Fruit fly (Drosophila melanogaster) S2 (cell line): Measurements from ENCODE around the gene BORCS6.

Source experiments
- CG8478 ChIP-seq: fragments of >200 bp; optimal IDR thresholded peaks from 2 replicates; lab custom pipeline; 2018
- CTCF ChIP-seq, 2 experiments: fragments of >200 bp; optimal IDR thresholded peaks; 2 replicates each; lab custom pipeline; 2018

Gene BORCS6

DNA sequence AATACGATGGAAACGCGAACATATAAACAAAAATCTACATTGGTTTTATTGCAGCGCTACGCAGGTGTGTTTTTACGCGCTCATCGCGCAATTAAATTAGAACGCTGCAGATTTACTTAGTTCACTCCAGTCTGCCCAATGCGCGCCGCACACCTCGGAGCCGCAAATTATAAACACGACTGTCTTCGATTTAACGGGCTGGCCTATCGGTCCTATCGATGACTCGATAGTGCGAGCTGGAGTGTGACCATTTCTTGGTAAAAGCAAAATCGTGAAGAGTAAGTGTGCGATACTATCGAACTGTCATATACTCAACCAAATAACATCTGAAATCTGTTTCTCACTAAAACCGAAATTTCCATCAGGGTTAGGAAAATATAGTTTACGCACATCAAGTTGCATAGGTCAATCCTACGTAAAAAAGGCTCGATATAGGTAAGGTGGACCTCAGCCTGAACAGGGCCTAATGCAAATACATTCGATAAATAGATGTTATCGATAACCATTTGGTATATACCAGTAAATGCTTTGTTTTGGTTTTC, at the start of gene BORCS6, which contains the start of gene klar:
Gene BORCS6 (plus strand): TSS at position 420 of the 542 bp plus-strand sequence.
Gene klar (minus strand): TSS at position 183 of the 542 bp plus-strand sequence.
- TF ChIP-seq CG8478 (lab: Kevin White, UChicago) (no peak), CTCF (optimal IDR thresholded peaks at IDR 0.05; lab: Kevin White, UChicago) (peak; percentile 20 to 55)

dm6 chr3L:500351-501015, 40.2 kb upstream of the BORCS6 start, which contains the start of the genes CG34267 and CG34268:
CG34267 (minus strand) TSS chr3L:500451.
CG34268 (plus strand) TSS chr3L:500965.
- TF ChIP-seq CG8478 (lab: Kevin White, UChicago) (no peak), CTCF (optimal IDR thresholded peaks at IDR 0.05; lab: Kevin White, UChicago) (no peak)

DNA sequence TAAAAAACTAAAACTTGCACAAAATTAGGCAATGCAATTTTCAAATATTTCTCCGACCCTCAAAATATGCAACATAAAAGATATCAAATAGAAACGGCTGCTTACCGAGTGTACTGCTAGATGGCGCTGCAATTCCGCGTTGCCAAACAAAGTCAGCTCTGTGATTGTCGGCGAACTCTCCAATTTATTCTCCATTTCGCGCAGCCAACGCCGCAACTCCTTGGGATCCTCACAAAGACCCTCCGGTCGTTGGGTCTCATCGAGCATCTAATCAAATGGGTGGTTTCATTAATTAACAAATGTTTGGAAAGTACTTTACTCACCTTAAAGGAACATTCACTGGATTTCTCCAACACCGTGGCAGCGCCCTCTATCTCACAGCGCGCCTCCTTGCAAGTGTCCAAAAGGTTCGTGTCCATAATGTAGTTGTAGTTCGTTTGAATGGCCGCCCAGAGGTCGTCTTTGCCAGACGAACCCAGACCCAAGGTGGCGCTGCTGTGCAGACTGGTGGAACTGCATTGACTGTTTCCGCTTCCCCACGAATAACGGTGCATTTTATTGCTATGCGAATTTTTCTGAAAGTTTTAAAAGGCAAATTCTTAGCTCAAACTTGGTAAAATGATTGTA, 34.8 kb upstream of the BORCS6 start:
- no peak for TF ChIP-seq CG8478 (lab: Kevin White, UChicago)
- peak; percentile 99 to 100 for TF ChIP-seq CTCF (optimal IDR thresholded peaks at IDR 0.05; lab: Kevin White, UChicago)

DNA sequence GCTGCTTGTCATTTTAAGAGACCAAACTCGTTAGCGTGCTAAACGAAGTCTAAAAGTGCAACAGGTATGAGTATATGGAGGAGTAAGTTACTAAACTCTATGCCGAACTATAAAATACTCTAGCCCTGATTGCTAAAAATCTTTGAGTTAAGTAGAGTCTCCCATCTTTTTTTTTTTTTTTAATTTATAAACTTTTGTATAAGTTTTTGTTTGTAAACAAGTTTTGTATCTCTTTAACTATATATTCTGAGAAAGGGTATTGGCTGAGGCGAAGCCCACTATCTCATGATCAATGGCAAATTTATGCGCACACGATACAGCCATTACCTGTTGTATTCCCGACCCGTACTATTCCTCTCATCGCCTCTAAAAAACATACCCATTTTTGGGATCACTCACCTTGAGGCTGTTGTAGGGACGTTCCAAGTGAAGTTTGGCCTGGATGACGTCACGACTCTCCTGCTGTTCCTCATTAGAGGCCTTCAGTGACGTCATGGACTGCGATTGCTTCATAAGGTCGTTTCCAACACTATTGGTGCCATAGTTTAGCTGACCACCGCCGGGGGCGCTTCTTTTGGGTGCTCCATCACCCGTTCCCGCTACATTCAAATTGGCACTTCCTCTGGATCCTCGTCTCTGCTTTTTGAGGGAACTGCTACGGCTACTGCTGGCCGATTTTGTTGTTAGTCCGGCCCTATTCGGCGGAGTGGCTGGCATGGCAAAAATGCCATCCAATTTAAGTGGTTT, 32.9 kb upstream of the BORCS6 start:
- TF ChIP-seq CG8478 (lab: Kevin White, UChicago): no peak
- peak; percentile 74 to 77 for TF ChIP-seq CTCF (optimal IDR thresholded peaks at IDR 0.05; lab: Kevin White, UChicago)

- TF ChIP-seq CG8478 (lab: Kevin White, UChicago) (no peak), CTCF (optimal IDR thresholded peaks at IDR 0.05; lab: Kevin White, UChicago) (no peak)
Observed at dm6 chr3L:510823-511227, 29.8 kb upstream of the BORCS6 start.

DNA sequence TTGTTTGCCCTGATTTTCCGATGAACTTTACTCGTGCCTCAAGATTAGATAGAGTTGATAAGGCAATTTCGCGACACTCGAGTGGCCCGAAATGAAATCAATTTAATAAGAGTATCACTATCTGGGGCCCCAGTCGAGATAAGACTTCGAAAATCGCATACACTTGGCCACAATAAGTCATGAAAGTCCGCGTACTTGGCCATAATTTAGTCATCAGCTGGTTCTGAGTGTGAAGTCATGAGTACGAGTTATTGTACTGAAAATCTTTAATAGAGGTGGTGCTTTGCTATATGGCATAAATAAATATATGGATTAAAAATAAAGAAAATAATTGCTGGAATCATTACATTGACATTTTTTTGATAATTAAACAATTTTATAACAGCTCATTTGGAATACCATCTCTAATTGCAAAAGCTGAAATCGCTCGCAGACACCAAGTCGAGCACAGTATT, 28.9 kb upstream of the BORCS6 start:
- TF ChIP-seq CTCF (optimal IDR thresholded peaks at IDR 0.05; lab: Kevin White, UChicago): no peak
- no peak for TF ChIP-seq CG8478 (lab: Kevin White, UChicago)

dm6 chr3L:513656-514055, 27.0 kb upstream of the BORCS6 start:
- TF ChIP-seq CG8478 (lab: Kevin White, UChicago) (no peak), CTCF (optimal IDR thresholded peaks at IDR 0.05; lab: Kevin White, UChicago) (no peak)

DNA sequence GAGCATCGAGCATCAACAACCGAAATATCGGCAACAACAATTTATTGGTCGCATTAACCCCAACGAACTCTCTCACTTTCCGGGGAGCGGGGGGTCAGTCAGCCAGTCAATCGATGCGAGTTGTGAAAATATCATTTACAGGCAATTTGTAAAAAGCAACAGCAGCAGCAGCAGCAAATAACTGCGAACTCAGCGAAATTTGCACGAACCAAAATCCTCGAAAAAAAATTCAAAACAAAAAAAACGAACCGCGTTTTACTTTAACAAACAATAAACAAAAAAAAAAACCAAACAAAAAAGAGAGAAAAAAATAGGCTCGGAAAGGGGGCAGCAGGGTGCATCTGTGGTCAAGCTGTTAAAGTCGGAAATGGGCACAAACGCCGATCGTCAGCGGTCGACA, 25.0 kb upstream of the BORCS6 start:
- TF ChIP-seq CG8478 (lab: Kevin White, UChicago) (no peak), CTCF (optimal IDR thresholded peaks at IDR 0.05; lab: Kevin White, UChicago) (no peak)

DNA sequence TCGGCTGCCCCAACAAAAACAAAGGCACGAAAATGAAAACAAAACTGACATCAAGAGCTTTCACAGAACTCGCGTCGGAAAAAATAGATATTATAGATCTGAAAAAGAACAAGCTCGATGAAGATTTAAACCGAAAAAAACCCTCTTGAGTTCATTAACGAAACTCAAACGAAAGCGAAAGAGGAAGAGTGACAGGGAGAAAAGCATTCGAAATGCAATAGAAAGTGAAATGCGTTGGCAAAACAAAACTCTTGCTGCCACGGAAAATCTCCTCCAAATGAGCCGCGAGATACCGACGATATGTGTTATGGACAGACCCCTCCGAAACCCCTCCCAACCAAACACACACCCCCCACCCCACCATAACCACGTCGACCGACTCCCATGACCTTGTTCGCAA, 24.1 kb upstream of the BORCS6 start:
- TF ChIP-seq CTCF (optimal IDR thresholded peaks at IDR 0.05; lab: Kevin White, UChicago): no peak
- no peak for TF ChIP-seq CG8478 (lab: Kevin White, UChicago)

DNA sequence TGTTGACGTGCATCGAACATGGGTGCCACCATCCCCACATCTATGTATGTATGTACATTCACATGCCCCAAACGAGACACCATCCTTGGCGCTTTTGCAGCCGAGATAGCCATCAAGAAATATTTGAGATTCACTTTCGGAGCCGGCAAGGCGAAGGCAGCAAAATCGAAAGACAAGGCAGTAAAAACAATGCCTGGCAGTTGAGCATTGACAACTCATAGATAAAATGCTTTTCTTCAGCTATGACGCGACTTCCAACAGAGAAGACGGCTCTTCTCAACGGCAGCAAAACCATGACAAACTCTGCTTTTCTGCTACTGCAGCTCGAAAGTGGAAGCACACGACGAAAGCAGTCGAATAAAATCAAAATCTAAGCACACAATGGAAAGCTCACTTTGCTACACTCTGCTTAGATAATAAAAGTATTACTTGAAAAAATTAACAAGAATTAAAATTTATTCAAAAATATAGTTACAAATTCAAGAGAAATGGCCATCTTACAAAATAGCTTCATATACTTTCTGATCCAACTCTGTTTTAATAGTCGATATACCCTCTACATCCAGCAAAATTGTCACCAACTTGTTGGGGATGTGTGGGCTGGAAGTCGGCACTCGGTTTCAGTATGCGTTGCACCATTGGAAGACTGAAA, 23.6 kb upstream of the BORCS6 start:
- TF ChIP-seq CTCF (optimal IDR thresholded peaks at IDR 0.05; lab: Kevin White, UChicago): no peak
- no peak for TF ChIP-seq CG8478 (lab: Kevin White, UChicago)

- peak; percentile 75 for TF ChIP-seq CTCF (optimal IDR thresholded peaks at IDR 0.05; lab: Kevin White, UChicago)
- no peak for TF ChIP-seq CG8478 (lab: Kevin White, UChicago)
Observed at dm6 chr3L:520465-521216, 20.0 kb upstream of the BORCS6 start.

DNA sequence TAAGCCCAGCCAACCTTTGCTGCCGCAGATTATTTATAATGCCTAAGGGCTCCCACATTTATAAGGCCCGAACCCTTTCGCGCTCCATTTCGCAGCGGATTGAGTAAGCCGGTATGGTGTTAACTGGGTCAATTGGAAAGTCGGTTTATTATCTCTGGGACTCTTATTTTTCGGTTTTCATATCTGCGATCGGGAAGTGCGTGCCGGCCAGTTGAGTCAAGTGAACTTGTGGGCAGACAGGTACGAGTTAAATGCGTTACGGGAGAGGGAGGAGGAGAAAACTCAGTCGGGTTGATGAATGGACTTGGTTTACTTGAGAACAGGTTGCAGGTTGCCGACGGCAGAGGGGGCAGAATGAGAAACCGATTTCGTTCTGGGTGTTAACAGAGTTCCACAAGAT, 16.4 kb upstream of the BORCS6 start:
- TF ChIP-seq CTCF (optimal IDR thresholded peaks at IDR 0.05; lab: Kevin White, UChicago) (no peak), CG8478 (lab: Kevin White, UChicago) (no peak)

- TF ChIP-seq CTCF (optimal IDR thresholded peaks at IDR 0.05; lab: Kevin White, UChicago) (no peak), CG8478 (lab: Kevin White, UChicago) (no peak)
Observed at dm6 chr3L:528037-528436, 12.6 kb upstream of the BORCS6 start, which contains the start of gene CG34269. CG34269 (plus strand) TSS chr3L:528337.
